Worm (Caenorhabditis elegans) whole organism, mixed stage, embryonic: Measurements from ENCODE around the gene Y49E10.29.

Experiments used
- bed-3 ChIP-seq: fragments of 200-800 bp; sonication (Bioruptor generic); optimal IDR thresholded peaks from 3 replicates; lab custom pipeline; 2018; ENCODE audit warnings: mild to moderate bottlenecking, missing genetic modification characterization, moderate library complexity, missing compliant biosample characterization
- elt-3 ChIP-seq: fragments of 150-350 bp; optimal IDR thresholded peaks from 2 replicates; lab custom pipeline; 2014; ENCODE audit warnings: missing biosample characterization, missing genetic modification characterization
- lsy-2 ChIP-seq: fragments of 150-350 bp; optimal IDR thresholded peaks from 2 replicates; lab custom pipeline; 2014; ENCODE audit warnings: missing biosample characterization, missing genetic modification characterization
- nhr-76 ChIP-seq: sonication (generic microtip); optimal IDR thresholded peaks from 2 replicates; lab custom pipeline; 2017; ENCODE audit warnings: missing biosample characterization, missing genetic modification characterization
- pha-4 ChIP-seq: fragments of 150-350 bp; optimal IDR thresholded peaks from 2 replicates; lab custom pipeline; 2018; ENCODE audit warnings: missing biosample characterization, missing genetic modification reagents, missing genetic modification characterization
- ztf-11 ChIP-seq: fragments of 150-350 bp; optimal IDR thresholded peaks from 2 replicates; lab custom pipeline; 2014; ENCODE audit warnings: missing biosample characterization, missing genetic modification characterization

- TF ChIP-seq lsy-2 (tag; lab: Kevin White, UChicago) (no peak), pha-4 (no peak), ztf-11 (tag; lab: Kevin White, UChicago) (no peak), nhr-76 (no peak), elt-3 (tag; lab: Kevin White, UChicago) (no peak), bed-3 (GFP tag; lab: Kevin White, UChicago) (no peak)
Observed at ce11 chrIII:12491984-12492383, 23.0 kb downstream of the Y49E10.29 start, which contains the start of gene Y49E10.25.
